Fruit fly (Drosophila melanogaster) whole organism, prepupa: Measurements from ENCODE around the gene CG1998.
A peak's percentile ranks its signal among the peaks of the same experiment; 100 is the strongest.

Experiments used
- CG10631 ChIP-seq: fragments of 200-800 bp; sonication (Bioruptor generic); optimal IDR thresholded peaks from 2 replicates; lab custom pipeline; 2016; ENCODE audit warnings: missing biosample characterization, missing genetic modification characterization
- CG10669 ChIP-seq: fragments of 200-800 bp; sonication (Bioruptor generic); optimal IDR thresholded peaks from 3 replicates; lab custom pipeline; 2018; ENCODE audit warnings: missing biosample characterization, mild to moderate bottlenecking, missing genetic modification characterization, moderate library complexity
- CG11294 ChIP-seq: fragments of 200-800 bp; sonication (Bioruptor generic); IDR thresholded peaks from 2 replicates; pipeline ENCODE4 v1.3.6; 2022; ENCODE audit warnings: missing biosample characterization, missing genetic modification characterization
- CG11902 ChIP-seq: fragments of 200-800 bp; sonication (Bioruptor generic); optimal IDR thresholded peaks from 3 replicates; lab custom pipeline; 2016; ENCODE audit warnings: missing biosample characterization, missing genetic modification characterization
- CG1621 ChIP-seq: fragments of 200-800 bp; sonication (Bioruptor generic); optimal IDR thresholded peaks from 3 replicates; lab custom pipeline; 2018; ENCODE audit warnings: missing biosample characterization, mild to moderate bottlenecking, missing genetic modification characterization
- CG16779 ChIP-seq: fragments of 200-800 bp; sonication (Bioruptor generic); optimal IDR thresholded peaks from 3 replicates; lab custom pipeline; 2017; ENCODE audit warnings: missing biosample characterization, mild to moderate bottlenecking, missing genetic modification characterization
- CG3032 ChIP-seq: fragments of 200-800 bp; optimal IDR thresholded peaks from 2 replicates; lab custom pipeline; 2019; ENCODE audit warnings: missing biosample characterization, mild to moderate bottlenecking, missing genetic modification characterization, moderate library complexity
- CG31627 ChIP-seq: fragments of 200-800 bp; sonication (Bioruptor generic); optimal IDR thresholded peaks from 3 replicates; lab custom pipeline; 2016; ENCODE audit warnings: missing biosample characterization, missing genetic modification characterization
- CG32006 ChIP-seq: fragments of 200-800 bp; sonication (Bioruptor generic); optimal IDR thresholded peaks from 3 replicates; lab custom pipeline; 2017; ENCODE audit warnings: missing biosample characterization, mild to moderate bottlenecking, missing genetic modification characterization
- CG34406 ChIP-seq: fragments of 200-800 bp; sonication (Bioruptor generic); optimal IDR thresholded peaks from 3 replicates; lab custom pipeline; 2016; ENCODE audit warnings: missing biosample characterization, missing genetic modification characterization
- CG4318 ChIP-seq: fragments of 200-800 bp; sonication (Bioruptor generic); optimal IDR thresholded peaks from 3 replicates; lab custom pipeline; 2017; ENCODE audit warnings: missing biosample characterization, mild to moderate bottlenecking, missing genetic modification characterization
- CG6163 ChIP-seq: fragments of 200-800 bp; sonication (Bioruptor generic); IDR thresholded peaks from 3 replicates; pipeline ENCODE4 v1.3.6; 2022; ENCODE audit warnings: missing biosample characterization, missing genetic modification characterization
- CG6276 ChIP-seq: fragments of 200-800 bp; sonication (Bioruptor generic); optimal IDR thresholded peaks from 2 replicates; lab custom pipeline; 2017; ENCODE audit warnings: missing biosample characterization, mild to moderate bottlenecking, missing genetic modification characterization
- CG6808 ChIP-seq: fragments of 200-800 bp; sonication (Bioruptor generic); optimal IDR thresholded peaks from 3 replicates; lab custom pipeline; 2017; ENCODE audit warnings: missing biosample characterization, missing genetic modification characterization, mild to moderate bottlenecking, moderate library complexity, missing genetic modification reagents
- CG6854 ChIP-seq: fragments of 200-800 bp; sonication (Bioruptor generic); optimal IDR thresholded peaks from 2 replicates; lab custom pipeline; 2017; ENCODE audit warnings: missing biosample characterization, mild to moderate bottlenecking, missing genetic modification characterization
- CG8119 ChIP-seq: fragments of 200-800 bp; sonication (Bioruptor generic); IDR thresholded peaks from 3 replicates; pipeline ENCODE4 v1.3.6; 2022; ENCODE audit warnings: missing biosample characterization, missing genetic modification characterization
- CG8319 ChIP-seq: fragments of 200-800 bp; sonication (Bioruptor generic); optimal IDR thresholded peaks from 3 replicates; lab custom pipeline; 2016; ENCODE audit warnings: missing biosample characterization, missing genetic modification characterization
- CG8632 ChIP-seq: fragments of 200-800 bp; sonication (Bioruptor generic); optimal IDR thresholded peaks from 3 replicates; lab custom pipeline; 2016; ENCODE audit warnings: missing biosample characterization, missing genetic modification characterization
- CG9139 ChIP-seq: fragments of 200-800 bp; sonication (Bioruptor generic); optimal IDR thresholded peaks from 3 replicates; lab custom pipeline; 2017; ENCODE audit warnings: missing biosample characterization, mild to moderate bottlenecking, missing genetic modification characterization
- Eip75B ChIP-seq: fragments of 200-800 bp; sonication (Bioruptor generic); optimal IDR thresholded peaks from 3 replicates; lab custom pipeline; 2016; ENCODE audit warnings: missing biosample characterization, missing genetic modification characterization
- Eip78C ChIP-seq: fragments of 200-800 bp; sonication (Bioruptor generic); peaks from one replicate; lab custom pipeline; 2016; ENCODE audit warnings: missing biosample characterization, missing genetic modification characterization
- Eip93F ChIP-seq: fragments of 200-800 bp; sonication (Bioruptor generic); optimal IDR thresholded peaks from 2 replicates; lab custom pipeline; 2016; ENCODE audit warnings: missing biosample characterization, mild to moderate bottlenecking, missing genetic modification characterization
- Ets21C ChIP-seq: fragments of 200-800 bp; sonication (Bioruptor generic); optimal IDR thresholded peaks from 3 replicates; lab custom pipeline; 2016; ENCODE audit warnings: missing biosample characterization, missing genetic modification characterization
- Ets96B ChIP-seq: fragments of 200-800 bp; optimal IDR thresholded peaks from 2 replicates; lab custom pipeline; 2019; ENCODE audit warnings: missing biosample characterization, mild to moderate bottlenecking, missing genetic modification characterization, moderate library complexity
- Hr39 ChIP-seq: fragments of 200-800 bp; sonication (Bioruptor generic); optimal IDR thresholded peaks from 2 replicates; lab custom pipeline; 2016; ENCODE audit warnings: missing biosample characterization, missing genetic modification characterization
- Hr4 ChIP-seq: fragments of 200-800 bp; sonication (Bioruptor generic); optimal IDR thresholded peaks from 3 replicates; lab custom pipeline; 2016; ENCODE audit warnings: missing biosample characterization, missing genetic modification characterization
- Lpt ChIP-seq: fragments of 200-800 bp; sonication (Bioruptor generic); optimal IDR thresholded peaks from 3 replicates; lab custom pipeline; 2016; ENCODE audit warnings: missing biosample characterization, missing genetic modification characterization
- Smox ChIP-seq: fragments of 200-800 bp; sonication (Bioruptor generic); optimal IDR thresholded peaks from 3 replicates; lab custom pipeline; 2016; ENCODE audit warnings: missing biosample characterization, missing genetic modification characterization
- Sox102F ChIP-seq: fragments of 200-800 bp; sonication (Bioruptor generic); optimal IDR thresholded peaks from 2 replicates; lab custom pipeline; 2016; ENCODE audit warnings: missing biosample characterization, mild to moderate bottlenecking, missing genetic modification characterization
- Sox15 ChIP-seq: fragments of 200-800 bp; sonication (Bioruptor generic); optimal IDR thresholded peaks from 3 replicates; lab custom pipeline; 2016; ENCODE audit warnings: missing biosample characterization, missing genetic modification characterization
- achi ChIP-seq: fragments of 200-800 bp; sonication (Bioruptor generic); optimal IDR thresholded peaks from 3 replicates; lab custom pipeline; 2016; ENCODE audit warnings: missing biosample characterization, missing genetic modification characterization
- acj6 ChIP-seq: fragments of 200-800 bp; sonication (Bioruptor generic); optimal IDR thresholded peaks from 3 replicates; lab custom pipeline; 2016; ENCODE audit warnings: missing biosample characterization, missing genetic modification characterization
- cyc ChIP-seq: fragments of 200-800 bp; sonication (Bioruptor generic); optimal IDR thresholded peaks from 3 replicates; lab custom pipeline; 2016; ENCODE audit warnings: missing biosample characterization, missing genetic modification characterization
- dac ChIP-seq: fragments of 200-800 bp; sonication (Bioruptor generic); optimal IDR thresholded peaks from 2 replicates; lab custom pipeline; 2017; ENCODE audit warnings: missing biosample characterization, mild to moderate bottlenecking, missing genetic modification characterization
- dsx ChIP-seq: fragments of 200-800 bp; optimal IDR thresholded peaks from 3 replicates; lab custom pipeline; 2019; ENCODE audit warnings: missing biosample characterization, mild to moderate bottlenecking, missing genetic modification characterization, moderate library complexity; ENCODE audit not compliant: poor library complexity, severe bottlenecking
- eg ChIP-seq: fragments of 200-800 bp; sonication (Bioruptor generic); IDR thresholded peaks from 3 replicates; pipeline ENCODE4 v1.3.6; 2022; ENCODE audit warnings: missing biosample characterization, missing genetic modification characterization
- esn ChIP-seq: fragments of 200-800 bp; sonication (Bioruptor generic); optimal IDR thresholded peaks from 2 replicates; lab custom pipeline; 2016; ENCODE audit warnings: missing biosample characterization, mild to moderate bottlenecking, missing genetic modification characterization, moderate library complexity
- fd85E ChIP-seq: fragments of 200-800 bp; sonication (Bioruptor generic); optimal IDR thresholded peaks from 3 replicates; lab custom pipeline; 2016; ENCODE audit warnings: missing biosample characterization, missing genetic modification characterization
- fkh ChIP-seq: fragments of 200-800 bp; sonication (Bioruptor generic); optimal IDR thresholded peaks from 3 replicates; lab custom pipeline; 2017; ENCODE audit warnings: missing biosample characterization, mild to moderate bottlenecking, missing genetic modification characterization, moderate library complexity
- net ChIP-seq: fragments of 200-800 bp; sonication (Bioruptor generic); optimal IDR thresholded peaks from 3 replicates; lab custom pipeline; 2016; ENCODE audit warnings: missing biosample characterization, missing genetic modification characterization
- pdm3 ChIP-seq: fragments of 200-800 bp; sonication (Bioruptor generic); optimal IDR thresholded peaks from 3 replicates; lab custom pipeline; 2016; ENCODE audit warnings: missing biosample characterization, missing genetic modification characterization
- salr ChIP-seq, 2 experiments: fragments of 200-800 bp; sonication (Bioruptor generic); optimal IDR thresholded peaks; 3 replicates each; lab custom pipeline; 2016 to 2018; ENCODE audit warnings: missing biosample characterization in 2 of 2, missing genetic modification characterization in 2 of 2, mild to moderate bottlenecking in 1 of 2
- spab ChIP-seq: fragments of 200-800 bp; sonication (Bioruptor generic); optimal IDR thresholded peaks from 2 replicates; lab custom pipeline; 2017; ENCODE audit warnings: missing biosample characterization, mild to moderate bottlenecking, missing genetic modification characterization, missing genetic modification reagents
- ss ChIP-seq, 2 experiments: fragments of 200-800 bp; sonication (Bioruptor generic); optimal IDR thresholded peaks; 2 replicates in 1 of 2; 3 replicates in 1 of 2; lab custom pipeline; 2017 to 2018; ENCODE audit warnings: mild to moderate bottlenecking in 2 of 2, missing biosample characterization in 2 of 2, missing genetic modification characterization in 2 of 2, moderate library complexity in 1 of 2
- svp ChIP-seq: fragments of 200-800 bp; sonication (Bioruptor generic); peaks from one replicate; lab custom pipeline; 2016; ENCODE audit warnings: missing biosample characterization, missing genetic modification characterization
- topi ChIP-seq: fragments of 200-800 bp; sonication (Bioruptor generic); optimal IDR thresholded peaks from 3 replicates; lab custom pipeline; 2016; ENCODE audit warnings: missing biosample characterization, missing genetic modification characterization

Gene CG1998

dm6 chrX:13410887-13411286 is 2.0 kb downstream of the CG1998 start:
- TF ChIP-seq net (GFP tag; lab: Kevin White, UChicago) (peak; percentile 23), esn (GFP tag; lab: Kevin White, UChicago) (peak; percentile 3), ss (GFP tag; optimal IDR thresholded peaks at IDR 0.05; lab: Kevin White, UChicago) (peak in 1 of 2 experiments; percentile 47), Eip78C (peak; percentile 63), CG10631 (GFP tag; lab: Kevin White, UChicago) (no peak), CG11902 (GFP tag; lab: Kevin White, UChicago) (no peak), fkh (GFP tag; lab: Kevin White, UChicago) (peak; percentile 53), CG6808 (GFP tag; lab: Kevin White, UChicago) (peak; percentile 97), CG6163 (GFP tag; lab: Robert Waterston, UW) (0 out of 3 replicates have a peak, but pooled peaks have one; percentile 7), achi (GFP tag; lab: Kevin White, UChicago) (no peak)

DNA sequence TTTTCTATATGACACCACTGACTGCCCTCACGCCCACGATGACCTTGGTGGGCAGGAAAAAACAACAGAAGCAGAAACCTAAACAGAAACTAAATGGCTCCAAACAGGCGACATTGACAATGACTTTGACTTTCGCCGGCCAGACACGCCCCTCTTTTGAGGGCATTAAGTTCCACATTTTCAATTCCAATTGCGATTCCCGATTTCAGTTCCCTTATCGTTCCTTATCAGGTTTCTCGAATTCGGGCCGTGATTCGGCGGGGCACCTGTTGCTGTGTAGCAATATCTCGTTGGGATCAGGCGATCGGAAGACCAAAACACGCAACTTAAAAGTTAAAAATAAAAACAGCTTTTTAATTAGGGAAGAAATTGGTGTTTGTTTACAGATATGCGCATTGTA is 5.2 kb downstream of the CG1998 start:
- TF ChIP-seq Eip93F (GFP tag; lab: Kevin White, UChicago) (peak; percentile 38), CG6163 (GFP tag; lab: Robert Waterston, UW) (no peak), svp (GFP tag; lab: Kevin White, UChicago) (peak; percentile 57)

DNA sequence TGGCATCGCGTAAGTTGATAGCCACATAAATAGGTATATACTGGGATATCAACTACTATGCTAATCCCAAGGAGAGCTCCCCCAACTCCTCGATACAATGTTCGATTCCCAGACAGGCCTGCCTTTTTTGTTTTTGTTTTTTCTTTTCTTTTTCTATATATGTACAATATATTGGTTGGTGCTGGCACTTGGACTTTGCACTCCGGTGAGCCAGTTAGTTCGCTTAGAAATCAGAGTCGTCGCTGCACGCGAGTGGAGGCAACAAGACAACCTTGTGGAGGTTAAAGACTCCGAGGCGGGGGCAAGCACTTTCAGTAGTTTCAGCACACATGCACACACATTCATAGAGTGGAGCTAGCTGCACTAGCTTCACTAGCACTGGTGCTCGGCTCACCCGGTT is 6.6 kb downstream of the CG1998 start:
- no peak for TF ChIP-seq CG11902 (GFP tag; lab: Kevin White, UChicago)
- no peak for TF ChIP-seq Ets96B (tag; lab: Kevin White, UChicago)
- TF ChIP-seq Hr39 (GFP tag; lab: Kevin White, UChicago): no peak
- TF ChIP-seq CG32006: no peak
- no peak for TF ChIP-seq cyc (GFP tag; lab: Kevin White, UChicago)
- no peak for TF ChIP-seq pdm3 (GFP tag; lab: Kevin White, UChicago)
- TF ChIP-seq CG10631 (GFP tag; lab: Kevin White, UChicago): no peak
- peak; percentile 62 for TF ChIP-seq CG9139 (GFP tag; lab: Kevin White, UChicago)
- no peak for TF ChIP-seq Sox102F (GFP tag; lab: Kevin White, UChicago)
- no peak for TF ChIP-seq Eip78C
- peak; percentile 4 for TF ChIP-seq CG1621
- no peak for TF ChIP-seq CG31627
- TF ChIP-seq acj6 (GFP tag; lab: Kevin White, UChicago): no peak
- no peak for TF ChIP-seq dac (GFP tag; lab: Kevin White, UChicago)
- no peak for TF ChIP-seq fd85E (GFP tag; lab: Kevin White, UChicago)
- peak; percentile 46; the same call in 2 of the 3 replicates for TF ChIP-seq CG8119 (GFP tag; lab: Robert Waterston, UW)
- peak; percentile 79 for TF ChIP-seq dsx (GFP tag; lab: Kevin White, UChicago)
- peak; percentile 68 for TF ChIP-seq CG6276 (GFP tag; lab: Kevin White, UChicago)
- no peak for TF ChIP-seq CG4318 (GFP tag; lab: Kevin White, UChicago)
- no peak for TF ChIP-seq Sox15 (GFP tag; lab: Kevin White, UChicago)
- TF ChIP-seq CG8632 (GFP tag; lab: Kevin White, UChicago): no peak
- peak; percentile 20 for TF ChIP-seq spab
- TF ChIP-seq topi (GFP tag; lab: Kevin White, UChicago): no peak
- no peak for TF ChIP-seq Eip93F (GFP tag; lab: Kevin White, UChicago)
- no peak for TF ChIP-seq salr (GFP tag; optimal IDR thresholded peaks at IDR 0.05; lab: Kevin White, UChicago)
- peak; percentile 61 for TF ChIP-seq CG6808 (GFP tag; lab: Kevin White, UChicago)
- TF ChIP-seq CG34406 (GFP tag; lab: Kevin White, UChicago): no peak
- TF ChIP-seq net (GFP tag; lab: Kevin White, UChicago): no peak
- TF ChIP-seq esn (GFP tag; lab: Kevin White, UChicago): no peak
- TF ChIP-seq achi (GFP tag; lab: Kevin White, UChicago): no peak
- peak; percentile 44 for TF ChIP-seq CG16779
- TF ChIP-seq eg (GFP tag; lab: Robert Waterston, UW): peak; percentile 56; the same call in 2 of the 3 replicates
- no peak for TF ChIP-seq CG6854
- no peak for TF ChIP-seq CG10669 (GFP tag; lab: Kevin White, UChicago)
- TF ChIP-seq ss (GFP tag; optimal IDR thresholded peaks at IDR 0.05; lab: Kevin White, UChicago): peak; percentile 65 to 87
- TF ChIP-seq CG3032 (tag; lab: Kevin White, UChicago): no peak
- TF ChIP-seq Smox: no peak
- no peak for TF ChIP-seq CG8319 (GFP tag; lab: Kevin White, UChicago)
- no peak for TF ChIP-seq Ets21C
- peak; percentile 15 for TF ChIP-seq Hr4 (GFP tag; lab: Kevin White, UChicago)
- no peak for TF ChIP-seq CG6163 (GFP tag; lab: Robert Waterston, UW)
- no peak for TF ChIP-seq Eip75B (GFP tag; lab: Kevin White, UChicago)
- no peak for TF ChIP-seq CG11294 (GFP tag; lab: Robert Waterston, UW)
- peak; percentile 51 for TF ChIP-seq Lpt (GFP tag; lab: Kevin White, UChicago)
